Worm (Caenorhabditis elegans) whole organism, midembryonic: Measurements from ENCODE around the gene D2024.1.

ENCODE experiments used
- cog-1 ChIP-seq: sonication (generic microtip); optimal IDR thresholded peaks from 2 replicates; lab custom pipeline; 2016; ENCODE audit warnings: missing genetic modification characterization, missing compliant biosample characterization
- klf-2 ChIP-seq: fragments of 200-800 bp; sonication (Bioruptor generic); conservative IDR thresholded peaks from 2 replicates; pipeline ENCODE4 v1.3.6; 2022; ENCODE audit warnings: missing genetic modification reagents, missing genetic modification characterization, missing compliant biosample characterization
- med-1 ChIP-seq: sonication (generic microtip); optimal IDR thresholded peaks from 2 replicates; lab custom pipeline; 2017; ENCODE audit warnings: missing genetic modification characterization, mild to moderate bottlenecking, missing compliant biosample characterization, antibody characterized with exemption, missing genetic modification reagents; ENCODE audit not compliant: insufficient read depth
- ref-1 ChIP-seq: fragments of 200-800 bp; sonication (Bioruptor generic); conservative IDR thresholded peaks from 2 replicates; pipeline ENCODE4 v1.3.6; 2022; ENCODE audit warnings: missing genetic modification reagents, missing genetic modification characterization, missing compliant biosample characterization
- tab-1 ChIP-seq: fragments of 200-800 bp; sonication (Bioruptor generic); IDR thresholded peaks from 2 replicates; pipeline ENCODE4 v1.3.6; 2022; ENCODE audit warnings: missing genetic modification characterization, missing compliant biosample characterization
- ztf-23 ChIP-seq: fragments of 200-800 bp; sonication (Bioruptor generic); IDR thresholded peaks from 2 replicates; pipeline ENCODE4 v1.3.6; 2022; ENCODE audit warnings: missing genetic modification reagents, missing genetic modification characterization, missing compliant biosample characterization

DNA sequence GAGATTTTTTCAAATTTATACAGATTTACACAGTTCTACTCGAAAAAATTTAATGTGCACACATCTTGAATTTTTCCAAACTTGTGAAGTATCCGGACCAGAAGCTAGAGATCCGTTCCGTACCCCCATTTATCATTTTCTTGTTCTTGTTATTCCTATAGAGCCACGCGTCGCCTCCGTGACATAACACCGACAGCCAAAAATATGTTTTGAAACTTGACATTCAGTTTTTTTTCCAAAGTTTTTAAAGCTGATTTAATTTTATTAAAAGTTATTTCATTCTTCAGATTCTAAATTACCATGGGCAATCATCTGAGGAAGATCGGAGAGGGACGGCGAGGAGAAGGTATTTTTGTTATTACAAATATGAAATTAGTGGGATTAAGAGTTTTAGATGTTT, 2.8 kb downstream of the D2024.1 start, which contains the start of gene D2024.18:
- no peak for TF ChIP-seq med-1 (GFP tag; lab: Kevin White, UChicago)
- no peak for TF ChIP-seq tab-1 (GFP tag; lab: Robert Waterston, UW)
- no peak for TF ChIP-seq klf-2
- no peak for TF ChIP-seq ztf-23 (GFP tag; lab: Robert Waterston, UW)
- no peak for TF ChIP-seq ref-1 (GFP tag; lab: Robert Waterston, UW)
- TF ChIP-seq cog-1 = no peak
